Fruit fly (Drosophila melanogaster) whole organism, embryonic: Measurements from ENCODE around the gene Rpt6.

ENCODE experiments used
- Atf6 ChIP-seq: fragments of 200-800 bp; sonication (Bioruptor generic); IDR thresholded peaks from 2 replicates; pipeline ENCODE4 v1.3.6; 2022; ENCODE audit warnings: missing biosample characterization, missing genetic modification characterization
- CG11560 ChIP-seq: fragments of 200-800 bp; sonication (Bioruptor generic); IDR thresholded peaks from 3 replicates; pipeline ENCODE4 v1.3.6; 2022; ENCODE audit warnings: missing biosample characterization, missing genetic modification characterization
- CG12659 ChIP-seq: fragments of 200-800 bp; sonication (Bioruptor generic); optimal IDR thresholded peaks from 3 replicates; lab custom pipeline; 2017; ENCODE audit warnings: mild to moderate bottlenecking, missing biosample characterization, missing genetic modification reagents, missing genetic modification characterization
- CG13123 ChIP-seq: fragments of 200-800 bp; sonication (Bioruptor generic); optimal IDR thresholded peaks from 2 replicates; lab custom pipeline; 2016; ENCODE audit warnings: missing biosample characterization, missing genetic modification characterization
- CG13775 ChIP-seq: fragments of 200-800 bp; sonication (Bioruptor generic); optimal IDR thresholded peaks from 3 replicates; lab custom pipeline; 2017; ENCODE audit warnings: missing biosample characterization, mild to moderate bottlenecking, missing genetic modification characterization
- CG14014 ChIP-seq: fragments of 200-800 bp; sonication (Bioruptor generic); IDR thresholded peaks from 2 replicates; pipeline ENCODE4 v1.3.6; 2022; ENCODE audit warnings: missing biosample characterization, missing genetic modification characterization
- CG1529 ChIP-seq: fragments of 200-800 bp; sonication (Bioruptor generic); optimal IDR thresholded peaks from 3 replicates; lab custom pipeline; 2018; ENCODE audit warnings: missing biosample characterization, missing genetic modification characterization
- CG17802 ChIP-seq: fragments of 200-800 bp; sonication (Bioruptor generic); optimal IDR thresholded peaks from 2 replicates; lab custom pipeline; 2018; ENCODE audit warnings: missing biosample characterization, mild to moderate bottlenecking, missing genetic modification characterization, moderate library complexity
- CG17829 ChIP-seq: fragments of 200-800 bp; optimal IDR thresholded peaks from 2 replicates; lab custom pipeline; 2019; ENCODE audit warnings: missing biosample characterization, mild to moderate bottlenecking, missing genetic modification characterization, moderate library complexity
- CG18262 ChIP-seq: fragments of 200-800 bp; optimal IDR thresholded peaks from 3 replicates; lab custom pipeline; 2019; ENCODE audit warnings: missing biosample characterization, mild to moderate bottlenecking, missing genetic modification characterization, moderate library complexity
- CG33213 ChIP-seq: fragments of 200-800 bp; sonication (Bioruptor generic); optimal IDR thresholded peaks from 3 replicates; lab custom pipeline; 2016; ENCODE audit warnings: missing biosample characterization, missing genetic modification characterization
- CG3847 ChIP-seq: fragments of 200-800 bp; sonication (Bioruptor generic); IDR thresholded peaks from 2 replicates; pipeline ENCODE4 v1.3.6; 2022; ENCODE audit warnings: missing biosample characterization, missing genetic modification characterization
- CG4404 ChIP-seq: fragments of 200-800 bp; sonication (Bioruptor generic); IDR thresholded peaks from 2 replicates; pipeline ENCODE4 v1.3.6; 2022; ENCODE audit warnings: missing biosample characterization, missing genetic modification characterization
- CG6791 ChIP-seq: fragments of 200-800 bp; sonication (Bioruptor generic); IDR thresholded peaks from 3 replicates; pipeline ENCODE4 v1.3.6; 2022; ENCODE audit warnings: missing biosample characterization, missing genetic modification characterization; ENCODE audit not compliant: partially characterized antibody
- CG9817 ChIP-seq: fragments of 200-800 bp; sonication (Bioruptor generic); optimal IDR thresholded peaks from 2 replicates; lab custom pipeline; 2018; ENCODE audit warnings: missing biosample characterization, mild to moderate bottlenecking, missing genetic modification characterization, moderate library complexity
- Deaf1 ChIP-seq: fragments of 200-800 bp; optimal IDR thresholded peaks from 3 replicates; lab custom pipeline; 2019; ENCODE audit warnings: missing biosample characterization, mild to moderate bottlenecking, missing genetic modification characterization, moderate library complexity
- E2f1 ChIP-seq: fragments of 200-800 bp; sonication (Bioruptor generic); IDR thresholded peaks from 2 replicates; pipeline ENCODE4 v1.3.6; 2022; ENCODE audit warnings: missing biosample characterization, missing genetic modification characterization
- Fer1 ChIP-seq: fragments of 200-800 bp; sonication (Bioruptor generic); optimal IDR thresholded peaks from 2 replicates; lab custom pipeline; 2017; ENCODE audit warnings: missing biosample characterization, mild to moderate bottlenecking, missing genetic modification characterization
- Lhr ChIP-seq: fragments of 200-800 bp; sonication (Bioruptor generic); optimal IDR thresholded peaks from 3 replicates; lab custom pipeline; 2017; ENCODE audit warnings: mild to moderate bottlenecking, missing biosample characterization, missing genetic modification reagents, missing genetic modification characterization
- Med ChIP-seq: fragments of 200-800 bp; sonication (Bioruptor generic); peaks from one replicate; lab custom pipeline; 2016; ENCODE audit warnings: missing biosample characterization, missing genetic modification characterization, mild to moderate bottlenecking, inconsistent platforms, moderate library complexity
- Neu2 ChIP-seq: fragments of 200-800 bp; sonication (Bioruptor generic); optimal IDR thresholded peaks from 3 replicates; lab custom pipeline; 2016; ENCODE audit warnings: missing biosample characterization, missing genetic modification characterization, borderline replicate concordance
- Nf-YA ChIP-seq: fragments of 200-800 bp; sonication (Bioruptor generic); IDR thresholded peaks from 2 replicates; pipeline ENCODE4 v1.3.6; 2022; ENCODE audit warnings: missing biosample characterization, missing genetic modification characterization
- Oli ChIP-seq: fragments of 200-800 bp; sonication (Bioruptor generic); optimal IDR thresholded peaks from 2 replicates; lab custom pipeline; 2018; ENCODE audit warnings: missing biosample characterization, mild to moderate bottlenecking, missing genetic modification characterization, moderate library complexity
- Six4 ChIP-seq: fragments of 200-800 bp; sonication (Bioruptor generic); optimal IDR thresholded peaks from 2 replicates; lab custom pipeline; 2016; ENCODE audit warnings: missing biosample characterization, missing genetic modification characterization
- Ssrp ChIP-seq: fragments of 200-800 bp; sonication (Bioruptor generic); optimal IDR thresholded peaks from 2 replicates; lab custom pipeline; 2018; ENCODE audit warnings: missing biosample characterization, mild to moderate bottlenecking, missing genetic modification characterization, moderate library complexity
- abd-A ChIP-seq: fragments of 200-800 bp; sonication (Bioruptor generic); optimal IDR thresholded peaks from 3 replicates; lab custom pipeline; 2019; ENCODE audit warnings: missing biosample characterization, mild to moderate bottlenecking, missing genetic modification characterization, moderate library complexity
- ap ChIP-seq: fragments of 200-800 bp; sonication (Bioruptor generic); IDR thresholded peaks from 2 replicates; pipeline ENCODE4 v1.3.6; 2022; ENCODE audit warnings: missing biosample characterization, missing genetic modification characterization
- az2 ChIP-seq: fragments of 200-800 bp; sonication (Bioruptor generic); optimal IDR thresholded peaks from 3 replicates; lab custom pipeline; 2016; ENCODE audit warnings: missing biosample characterization, missing genetic modification characterization
- cad ChIP-seq: fragments of >200 bp; optimal IDR thresholded peaks from 2 replicates; lab custom pipeline; 2017; ENCODE audit warnings: missing biosample characterization, missing genetic modification characterization
- dysf ChIP-seq: fragments of 200-800 bp; sonication (Bioruptor generic); IDR thresholded peaks from 3 replicates; pipeline ENCODE4 v1.3.6; 2022; ENCODE audit warnings: missing biosample characterization, missing genetic modification characterization
- gcm ChIP-seq: fragments of 200-800 bp; sonication (Bioruptor generic); optimal IDR thresholded peaks from 2 replicates; lab custom pipeline; 2019; ENCODE audit warnings: missing biosample characterization, mild to moderate bottlenecking, missing genetic modification characterization, moderate library complexity
- ham ChIP-seq: fragments of 200-800 bp; sonication (Bioruptor generic); IDR thresholded peaks from 2 replicates; pipeline ENCODE4 v1.3.6; 2022; ENCODE audit warnings: missing biosample characterization, missing genetic modification characterization
- jumu ChIP-seq: fragments of 200-800 bp; sonication (Bioruptor generic); optimal IDR thresholded peaks from 3 replicates; lab custom pipeline; 2016; ENCODE audit warnings: missing biosample characterization, missing genetic modification characterization
- lilli ChIP-seq: fragments of 200-800 bp; sonication (Bioruptor generic); optimal IDR thresholded peaks from 3 replicates; lab custom pipeline; 2016; ENCODE audit warnings: missing biosample characterization, missing genetic modification characterization
- lov ChIP-seq, 2 experiments: fragments of 200-800 bp in 1 of 2; fragments of >200 bp in 1 of 2; sonication (Bioruptor generic) in 1 of 2; IDR thresholded peaks in 1 of 2; optimal IDR thresholded peaks in 1 of 2; 2 replicates in 1 of 2; 3 replicates in 1 of 2; pipeline versions ENCODE4 v1.3.6 to Lab custom; 2017 to 2022; ENCODE audit warnings: missing biosample characterization in 1 of 2, missing genetic modification characterization in 1 of 2
- nmo ChIP-seq: fragments of 200-800 bp; sonication (Bioruptor generic); optimal IDR thresholded peaks from 2 replicates; lab custom pipeline; 2018; ENCODE audit warnings: missing biosample characterization, mild to moderate bottlenecking, missing genetic modification characterization, moderate library complexity
- phol ChIP-seq: fragments of 200-800 bp; sonication (Bioruptor generic); optimal IDR thresholded peaks from 3 replicates; lab custom pipeline; 2018; ENCODE audit warnings: missing biosample characterization, mild to moderate bottlenecking, missing genetic modification characterization, moderate library complexity
- prd ChIP-seq, 3 experiments: fragments of >200 bp in 2 of 3; fragments of 200-800 bp in 1 of 3; sonication (Bioruptor generic) in 1 of 3; optimal IDR thresholded peaks in 2 of 3; IDR thresholded peaks in 1 of 3; 2 replicates in 2 of 3; 3 replicates in 1 of 3; pipeline versions ENCODE4 v1.3.6 to Lab custom; 2017 to 2022; ENCODE audit warnings: missing biosample characterization in 1 of 3, missing genetic modification characterization in 1 of 3
- row ChIP-seq: fragments of 200-800 bp; sonication (Bioruptor generic); IDR thresholded peaks from 3 replicates; pipeline ENCODE4 v1.3.6; 2022; ENCODE audit warnings: missing biosample characterization, missing genetic modification characterization
- sisA ChIP-seq: fragments of 200-800 bp; sonication (Bioruptor generic); IDR thresholded peaks from 2 replicates; pipeline ENCODE4 v1.3.6; 2022; ENCODE audit warnings: missing biosample characterization, missing genetic modification characterization
- sna ChIP-seq: fragments of 200-800 bp; sonication (Bioruptor generic); IDR thresholded peaks from 2 replicates; pipeline ENCODE4 v1.3.6; 2022; ENCODE audit warnings: missing biosample characterization, missing genetic modification characterization; ENCODE audit not compliant: partially characterized antibody
- sr ChIP-seq: fragments of 200-800 bp; sonication (Bioruptor generic); IDR thresholded peaks from 3 replicates; pipeline ENCODE4 v1.3.6; 2022; ENCODE audit warnings: missing biosample characterization, missing genetic modification characterization
- tx ChIP-seq: fragments of 200-800 bp; sonication (Bioruptor generic); optimal IDR thresholded peaks from 2 replicates; lab custom pipeline; 2016; ENCODE audit warnings: missing biosample characterization, missing genetic modification characterization
- unc-4 ChIP-seq: fragments of 200-800 bp; sonication (Bioruptor generic); IDR thresholded peaks from 2 replicates; pipeline ENCODE4 v1.3.6; 2022; ENCODE audit warnings: missing biosample characterization, missing genetic modification characterization; ENCODE audit not compliant: partially characterized antibody
- zf30C ChIP-seq: fragments of 200-800 bp; sonication (Bioruptor generic); optimal IDR thresholded peaks from 3 replicates; lab custom pipeline; 2018; ENCODE audit warnings: missing biosample characterization, mild to moderate bottlenecking, missing genetic modification characterization

The Rpt6 gene

DNA sequence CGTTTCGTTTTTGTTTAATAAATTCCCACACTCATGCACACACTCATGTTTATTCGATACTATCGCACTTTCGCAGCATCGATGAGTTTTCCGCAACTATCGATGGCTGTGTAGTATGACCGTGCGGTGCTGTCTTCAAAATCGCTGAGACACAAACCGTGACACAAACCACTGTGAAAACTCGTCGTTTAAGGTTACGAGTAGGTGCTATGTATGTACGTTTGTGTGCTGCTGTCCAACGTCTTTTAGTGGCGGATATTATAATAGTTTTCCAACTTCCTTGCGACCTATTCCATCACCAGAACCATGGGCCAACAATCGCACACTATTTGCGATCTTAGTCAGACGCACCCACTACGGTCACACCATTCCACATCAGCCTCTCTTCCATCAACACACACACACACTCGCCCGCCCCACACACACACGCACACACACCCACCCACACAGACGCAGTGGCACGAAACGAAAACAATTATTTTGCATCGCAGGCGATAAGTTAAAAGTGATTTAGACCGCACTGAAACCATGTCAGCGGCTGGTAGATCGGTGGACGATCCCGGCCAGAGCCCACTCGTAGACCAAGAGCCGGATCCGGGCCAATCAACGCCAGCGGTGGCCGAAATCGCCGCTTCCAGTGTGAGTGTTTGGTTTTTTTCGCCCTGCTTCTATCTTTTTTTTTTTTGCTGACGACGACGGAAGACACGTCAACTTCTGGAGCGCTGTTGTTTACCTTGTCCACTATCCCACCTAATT is 8.3 kb downstream of the Rpt6 start, which contains the start of the genes Dd and CG1486 (continued):
- peak; percentile 91 for TF ChIP-seq CG6791

DNA sequence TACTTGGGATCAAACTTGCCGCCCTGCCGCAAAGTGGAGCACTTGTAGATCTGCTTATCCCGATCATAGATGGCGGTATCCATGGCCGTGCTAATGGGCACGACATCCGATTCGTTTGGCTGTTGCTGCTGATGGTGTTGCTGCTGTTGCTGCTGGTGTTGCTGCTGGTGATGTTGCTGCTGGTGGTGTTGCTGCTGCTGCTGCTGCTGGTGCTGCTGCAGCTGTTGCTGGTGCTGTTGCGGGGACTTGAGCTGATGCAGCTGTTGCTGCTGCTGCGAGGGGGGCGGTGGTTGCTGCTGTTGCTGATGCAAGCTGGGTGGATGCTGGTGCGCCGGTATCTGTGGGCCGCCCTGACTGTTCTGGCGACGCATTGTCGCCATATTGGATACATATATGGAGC is 17.3 kb downstream of the Rpt6 start:
- TF ChIP-seq ap (GFP tag; lab: Robert Waterston, UW) (no peak), CG4404 (no peak), ham (GFP tag; lab: Robert Waterston, UW) (no peak), CG3847 (GFP tag; lab: Robert Waterston, UW) (no peak), tx (no peak), cad (GFP tag; lab: Kevin White, UChicago) (no peak), gcm (GFP tag; lab: Kevin White, UChicago) (no peak)

DNA sequence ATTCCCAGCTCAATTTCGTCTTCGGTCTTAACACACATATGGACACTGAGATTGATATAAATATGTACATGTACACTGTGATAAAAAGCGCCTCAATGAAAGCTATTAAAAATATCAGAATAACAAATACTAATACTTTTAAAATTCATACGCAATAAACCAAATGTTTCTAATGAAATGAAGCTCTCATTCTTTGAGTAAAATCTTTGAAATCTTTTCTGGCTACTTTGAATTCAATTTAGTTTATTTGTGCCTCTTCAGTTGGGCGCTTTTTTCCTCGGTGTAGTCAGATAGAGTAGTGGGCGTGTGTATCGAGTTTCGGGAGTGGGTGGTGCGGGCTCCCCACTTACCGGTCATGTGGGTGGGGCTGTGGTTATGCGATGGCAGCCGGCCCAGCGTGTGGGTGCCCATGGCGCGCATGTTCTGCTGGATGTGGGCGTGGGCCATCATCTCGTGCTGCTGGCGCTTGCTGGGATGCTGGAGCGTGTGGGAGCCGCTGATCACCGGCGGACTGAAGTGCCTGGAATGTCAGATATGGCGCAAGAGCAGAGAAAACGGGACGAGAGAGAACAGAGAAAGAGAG is 18.8 kb downstream of the Rpt6 start:
- TF ChIP-seq CG13775 (no peak), CG12659 (GFP tag; lab: Kevin White, UChicago) (peak; percentile 2), abd-A (tag; lab: Kevin White, UChicago) (no peak), Atf6 (GFP tag; lab: Robert Waterston, UW) (no peak), lov (optimal IDR thresholded peaks at IDR 0.05; lab: Kevin White, UChicago) (no peak), lov (GFP tag; IDR thresholded peaks at IDR 0.05; lab: Robert Waterston, UW) (no peak), CG18262 (tag; lab: Kevin White, UChicago) (peak; percentile 41), Ssrp (peak; percentile 13), gcm (GFP tag; lab: Kevin White, UChicago) (no peak), zf30C (GFP tag; lab: Kevin White, UChicago) (peak; percentile 36), E2f1 (GFP tag; lab: Robert Waterston, UW) (0 out of 2 replicates have a peak, but pooled peaks have one; percentile 32), sisA (GFP tag; lab: Robert Waterston, UW) (peak; percentile 22; the same call in 1 of the 2 replicates), CG13123 (GFP tag; lab: Kevin White, UChicago) (no peak), CG17829 (peak; percentile 19), nmo (GFP tag; lab: Kevin White, UChicago) (peak; percentile 31), Deaf1 (tag; lab: Kevin White, UChicago) (no peak), lilli (GFP tag; lab: Kevin White, UChicago) (peak; percentile 13), Nf-YA (GFP tag; lab: Robert Waterston, UW) (no peak), dysf (GFP tag; lab: Robert Waterston, UW) (no peak), CG9817 (tag; lab: Kevin White, UChicago) (peak; percentile 6), az2 (GFP tag; lab: Kevin White, UChicago) (peak; percentile 1), CG17802 (no peak), Fer1 (peak; percentile 48), sna (GFP tag; lab: Robert Waterston, UW) (no peak), unc-4 (GFP tag; lab: Robert Waterston, UW) (no peak), prd (optimal IDR thresholded peaks at IDR 0.05; lab: Kevin White, UChicago) (no peak), prd (GFP tag; IDR thresholded peaks at IDR 0.05; lab: Robert Waterston, UW) (no peak), phol (peak; percentile 53), CG1529 (GFP tag; lab: Kevin White, UChicago) (no peak), CG11560 (tag; lab: Robert Waterston, UW) (no peak), Med (GFP tag; lab: Kevin White, UChicago) (peak; percentile 71), Neu2 (GFP tag; lab: Kevin White, UChicago) (no peak), Six4 (peak; percentile 4), row (peak; percentile 52), Lhr (GFP tag; lab: Kevin White, UChicago) (no peak), jumu (GFP tag; lab: Kevin White, UChicago) (no peak), CG33213 (GFP tag; lab: Kevin White, UChicago) (no peak), CG14014 (GFP tag; lab: Robert Waterston, UW) (no peak), sr (GFP tag; lab: Robert Waterston, UW) (peak; percentile 96), Oli (peak; percentile 32)
